Fruit fly (Drosophila melanogaster) whole organism: ENCODE data around the gene CycH.

Experiments used
- CG8478 ChIP-seq: fragments of >200 bp; optimal IDR thresholded peaks from 2 replicates; lab custom pipeline; 2018; ENCODE audit warnings: inconsistent platforms
- Dll ChIP-seq: fragments of >200 bp; optimal IDR thresholded peaks from 2 replicates; lab custom pipeline; 2017
- pan ChIP-seq: fragments of >200 bp; optimal IDR thresholded peaks from 2 replicates; lab custom pipeline; 2017
- psq ChIP-seq: fragments of >200 bp; optimal IDR thresholded peaks from 2 replicates; lab custom pipeline; 2017

DNA sequence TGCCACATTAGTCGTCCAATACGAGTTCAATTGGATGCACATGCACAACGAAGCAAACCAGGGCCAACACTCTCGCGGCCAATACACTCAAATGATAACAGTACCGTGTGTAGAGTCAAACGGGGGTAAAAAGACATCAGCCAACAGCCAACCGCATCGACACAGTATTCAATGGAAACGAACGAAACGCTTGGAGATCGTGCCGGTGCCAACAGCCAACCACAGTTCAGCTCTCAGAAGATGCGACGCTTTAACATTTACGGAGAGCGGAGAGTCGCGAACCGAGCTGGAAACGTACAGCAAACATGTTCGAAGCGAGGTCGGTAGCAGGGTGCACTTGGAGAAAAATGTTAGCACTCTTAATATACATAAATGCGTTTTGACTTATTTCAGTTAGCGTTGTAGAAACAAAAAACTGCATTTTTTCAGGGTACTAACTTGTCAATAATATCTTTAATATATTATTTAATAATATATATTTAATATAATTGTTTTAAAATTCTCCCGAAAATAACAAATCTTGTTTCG, 13.7 kb upstream of the CycH start:
- no peak for TF ChIP-seq psq (lab: Kevin White, UChicago)
- no peak for TF ChIP-seq CG8478
- no peak for TF ChIP-seq Dll (lab: Kevin White, UChicago)
- TF ChIP-seq pan (lab: Kevin White, UChicago) = no peak
